Worm (Caenorhabditis elegans): ENCODE results near the gene T28H10.2.

DNA sequence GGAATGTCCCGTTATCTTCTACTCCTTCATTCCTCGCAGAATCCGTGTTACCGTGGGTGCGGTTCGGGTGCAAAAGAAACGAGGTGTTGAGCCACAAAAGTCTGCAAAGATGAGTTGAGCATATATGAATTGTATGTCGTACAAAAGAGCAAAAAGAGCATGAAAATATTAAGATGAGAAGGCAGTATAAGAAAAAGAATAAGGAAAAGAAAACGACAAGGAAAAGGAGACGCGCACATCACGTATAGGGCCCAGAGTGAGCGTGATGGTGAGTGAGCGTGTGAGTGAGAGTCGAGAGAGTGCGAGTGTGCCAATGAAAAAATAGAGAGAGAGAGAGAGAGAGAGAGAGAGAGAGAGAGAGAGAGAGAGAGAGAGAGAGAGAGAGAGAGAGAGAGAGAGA lies 49.8 kb downstream of the T28H10.2 start, which contains the start of gene egl-10:
- no peak for TF ChIP-seq cog-1 (tag; optimal IDR thresholded peaks at IDR 0.05)
- TF ChIP-seq ref-1 (GFP tag; conservative IDR thresholded peaks at IDR 0.05): no peak
- TF ChIP-seq T22C8.4 (GFP tag; IDR thresholded peaks at IDR 0.05): no peak
- TF ChIP-seq tab-1 (GFP tag; IDR thresholded peaks at IDR 0.05): no peak
- no peak for TF ChIP-seq flt-1 (GFP tag; IDR thresholded peaks at IDR 0.05)
- TF ChIP-seq ztf-23 (GFP tag; IDR thresholded peaks at IDR 0.05): no peak
- no peak for TF ChIP-seq klf-2 (GFP tag; conservative IDR thresholded peaks at IDR 0.05)
- TF ChIP-seq ztf-29 (GFP tag; IDR thresholded peaks at IDR 0.05): no peak
- TF ChIP-seq med-1 (GFP tag; optimal IDR thresholded peaks at IDR 0.05; ENCODE audit: insufficient read depth): no peak
